Worm (Caenorhabditis elegans): Measurements from ENCODE around the gene cpsf-2.

- TF ChIP-seq lin-39 (tag; optimal IDR thresholded peaks at IDR 0.05) (no peak), pqm-1 (tag; optimal IDR thresholded peaks at IDR 0.05) (no peak), unc-98 (GFP tag; IDR thresholded peaks at IDR 0.05) (no peak), ceh-82 (tag; optimal IDR thresholded peaks at IDR 0.05) (no peak), elt-2 (tag; optimal IDR thresholded peaks at IDR 0.05) (no peak), tbx-2 (tag; optimal IDR thresholded peaks at IDR 0.05) (no peak), nhr-237 (tag; optimal IDR thresholded peaks at IDR 0.05) (no peak), hlh-4 (tag; optimal IDR thresholded peaks at IDR 0.05) (no peak), aha-1 (tag; optimal IDR thresholded peaks at IDR 0.05) (no peak)
Observed at ce11 chrV:7133963-7134362, 45.0 kb upstream of the cpsf-2 start, which contains the start of gene F10D2.16.
